Fruit fly (Drosophila melanogaster): ENCODE results near the gene CG12177.

The CG12177 gene

DNA sequence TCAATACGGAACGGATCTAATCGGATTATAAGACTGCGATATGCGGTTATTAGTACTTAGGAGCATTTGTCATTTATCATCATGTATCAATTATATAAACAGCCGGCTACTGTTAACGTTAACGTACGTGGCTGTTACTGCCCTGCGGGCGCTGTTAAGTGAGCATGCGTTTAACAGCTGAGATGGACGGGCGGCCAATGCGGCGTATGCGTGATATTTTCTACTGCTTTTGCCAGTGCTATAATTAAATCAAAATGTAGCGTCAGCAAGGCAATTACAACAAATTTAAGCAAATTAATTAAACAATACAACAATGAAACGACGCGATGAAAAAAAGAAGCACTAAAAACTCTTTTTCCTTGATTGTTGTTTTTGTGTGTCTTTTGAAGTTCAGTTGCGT lies 42.7 kb downstream of the CG12177 start:
- TF ChIP-seq pan (optimal IDR thresholded peaks at IDR 0.05) = no peak
- TF ChIP-seq Dll (optimal IDR thresholded peaks at IDR 0.05) = no peak
- TF ChIP-seq psq (optimal IDR thresholded peaks at IDR 0.05) = no peak
- no peak for TF ChIP-seq CG8478 (optimal IDR thresholded peaks at IDR 0.05)
- TF ChIP-seq usp (GFP tag; optimal IDR thresholded peaks at IDR 0.05) = no peak
- TF ChIP-seq EcR (GFP tag; optimal IDR thresholded peaks at IDR 0.05) = no peak

DNA sequence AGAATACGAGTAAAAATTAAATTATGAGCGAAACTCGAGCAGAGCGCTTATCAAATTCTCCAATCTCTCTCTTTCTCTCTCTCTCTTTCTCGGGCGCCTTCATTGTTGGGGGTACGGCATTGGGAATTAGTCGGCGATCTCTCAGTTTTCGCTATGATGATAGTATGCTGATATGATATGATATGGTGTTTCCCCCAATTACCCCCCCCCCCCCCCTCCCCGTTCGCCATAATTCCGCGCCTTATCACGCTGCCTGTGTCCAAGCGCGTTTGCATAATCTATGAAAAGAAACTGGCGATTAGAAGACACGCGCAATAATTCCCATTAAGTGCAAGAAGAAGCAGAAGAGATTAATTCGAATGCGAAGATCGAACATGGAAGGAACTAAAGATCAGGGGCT lies 43.5 kb downstream of the CG12177 start:
- TF ChIP-seq usp (GFP tag; optimal IDR thresholded peaks at IDR 0.05) = no peak
- TF ChIP-seq psq (optimal IDR thresholded peaks at IDR 0.05) = no peak
- TF ChIP-seq CG8478 (optimal IDR thresholded peaks at IDR 0.05) = no peak
- no peak for TF ChIP-seq EcR (GFP tag; optimal IDR thresholded peaks at IDR 0.05)
- TF ChIP-seq pan (optimal IDR thresholded peaks at IDR 0.05) = no peak
- no peak for TF ChIP-seq Dll (optimal IDR thresholded peaks at IDR 0.05)

DNA sequence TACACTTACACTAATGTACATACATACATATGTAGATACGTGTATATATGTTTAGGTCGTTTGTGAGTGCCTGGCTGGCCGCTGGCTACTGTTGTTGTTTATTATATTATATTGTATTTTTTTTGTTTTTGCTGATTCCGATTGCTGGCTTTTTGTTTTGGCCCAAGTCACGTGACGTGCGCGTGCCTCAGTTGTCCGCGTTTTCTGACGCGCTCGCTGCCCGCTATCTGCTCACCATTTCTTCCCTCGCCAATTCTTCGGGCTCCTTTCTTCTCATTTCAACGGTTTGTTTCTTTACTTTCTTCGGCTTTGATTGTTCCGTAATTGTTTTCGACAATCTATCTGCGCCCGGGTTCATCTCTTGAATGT lies 45.3 kb downstream of the CG12177 start:
- no peak for TF ChIP-seq CG8478 (optimal IDR thresholded peaks at IDR 0.05)
- no peak for TF ChIP-seq pan (optimal IDR thresholded peaks at IDR 0.05)
- TF ChIP-seq Dll (optimal IDR thresholded peaks at IDR 0.05) = no peak
- TF ChIP-seq EcR (GFP tag; optimal IDR thresholded peaks at IDR 0.05) = no peak
- TF ChIP-seq psq (optimal IDR thresholded peaks at IDR 0.05) = no peak
- no peak for TF ChIP-seq usp (GFP tag; optimal IDR thresholded peaks at IDR 0.05)

DNA sequence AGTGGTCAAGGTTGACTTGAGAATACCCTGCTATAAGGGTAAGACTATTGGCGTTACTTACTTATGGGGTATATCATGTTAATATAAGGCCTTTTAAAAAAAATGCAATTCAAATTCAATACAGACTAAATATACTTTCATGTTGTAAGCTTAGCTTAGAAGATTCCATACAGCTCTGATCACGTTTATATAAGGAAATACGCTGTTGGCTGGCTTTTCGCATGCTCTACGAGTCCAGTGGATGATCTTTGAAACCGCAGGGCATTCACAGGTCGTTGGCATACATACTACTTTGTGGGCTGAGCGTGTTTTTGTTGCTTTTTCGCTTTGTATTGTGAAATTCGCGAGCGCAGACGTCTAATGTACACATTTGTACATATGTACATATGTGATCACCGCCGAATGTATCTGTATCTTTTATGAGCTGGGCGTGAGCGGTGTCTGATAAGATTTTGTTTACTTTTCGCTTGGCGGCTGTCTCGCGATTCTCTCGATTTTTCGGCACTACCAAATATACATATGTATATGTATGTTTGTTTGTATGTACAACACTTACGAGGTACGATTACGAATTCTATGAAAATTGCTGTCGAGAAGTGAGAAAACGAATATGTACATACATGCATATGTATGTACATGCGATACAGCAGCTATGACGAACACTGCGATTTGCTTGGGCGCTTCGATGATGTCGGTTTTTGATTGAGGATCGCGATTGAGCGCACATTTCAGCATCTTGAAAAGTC lies 45.9 kb downstream of the CG12177 start:
- TF ChIP-seq EcR (GFP tag; optimal IDR thresholded peaks at IDR 0.05) = no peak
- no peak for TF ChIP-seq psq (optimal IDR thresholded peaks at IDR 0.05)
- no peak for TF ChIP-seq usp (GFP tag; optimal IDR thresholded peaks at IDR 0.05)

DNA sequence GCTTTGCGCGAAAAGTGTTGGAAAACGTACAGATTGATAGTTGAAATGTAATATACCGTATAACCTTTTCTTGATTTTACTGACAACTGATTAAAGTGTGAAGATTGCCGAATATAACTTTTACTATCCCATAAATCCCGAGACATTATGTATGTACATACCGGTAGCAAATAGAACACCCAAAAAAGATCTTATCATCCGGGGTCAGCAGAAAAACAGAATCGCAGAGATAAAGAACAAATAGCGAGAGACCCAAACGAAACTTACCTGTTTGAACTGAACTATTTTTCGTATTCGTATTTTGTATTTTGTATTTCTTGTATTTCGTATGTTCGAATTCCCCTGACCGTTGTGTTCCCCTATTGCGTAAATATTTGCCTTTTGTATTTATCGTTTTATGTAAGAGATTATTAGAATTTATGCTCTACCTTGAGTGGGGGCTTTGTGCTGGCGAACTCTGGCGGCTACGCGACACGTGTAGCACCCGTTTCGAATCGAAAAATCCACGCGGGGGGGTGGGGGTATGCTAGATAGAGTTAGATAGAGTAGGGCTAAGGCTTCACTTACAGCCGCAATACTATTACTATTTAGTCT lies 46.9 kb downstream of the CG12177 start:
- TF ChIP-seq usp (GFP tag; optimal IDR thresholded peaks at IDR 0.05) (no peak), Dll (optimal IDR thresholded peaks at IDR 0.05) (no peak), CG8478 (optimal IDR thresholded peaks at IDR 0.05) (no peak), psq (optimal IDR thresholded peaks at IDR 0.05) (no peak), EcR (GFP tag; optimal IDR thresholded peaks at IDR 0.05) (no peak), pan (optimal IDR thresholded peaks at IDR 0.05) (no peak)

DNA sequence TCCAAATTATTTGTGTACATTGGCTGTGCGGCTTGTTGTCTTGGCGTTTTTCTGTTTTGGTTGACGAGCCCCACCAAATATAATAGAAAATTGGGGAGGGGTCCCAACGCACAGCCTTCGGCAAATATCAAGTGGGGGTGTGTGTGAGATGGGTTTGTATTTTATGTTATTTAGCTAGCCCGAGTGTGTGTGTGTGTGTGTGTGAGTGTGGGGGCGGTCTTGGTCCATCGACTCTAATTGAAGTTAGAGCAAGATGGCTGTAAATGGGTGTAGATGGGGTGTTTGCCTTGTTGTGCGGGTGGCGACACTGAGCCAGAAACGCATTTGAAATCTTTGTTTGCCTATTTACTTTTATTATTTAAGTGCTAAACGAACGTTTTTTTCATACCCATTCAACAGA lies 47.7 kb downstream of the CG12177 start:
- TF ChIP-seq CG8478 (optimal IDR thresholded peaks at IDR 0.05) (no peak), usp (GFP tag; optimal IDR thresholded peaks at IDR 0.05) (no peak), psq (optimal IDR thresholded peaks at IDR 0.05) (no peak), EcR (GFP tag; optimal IDR thresholded peaks at IDR 0.05) (no peak), pan (optimal IDR thresholded peaks at IDR 0.05) (no peak), Dll (optimal IDR thresholded peaks at IDR 0.05) (no peak)

DNA sequence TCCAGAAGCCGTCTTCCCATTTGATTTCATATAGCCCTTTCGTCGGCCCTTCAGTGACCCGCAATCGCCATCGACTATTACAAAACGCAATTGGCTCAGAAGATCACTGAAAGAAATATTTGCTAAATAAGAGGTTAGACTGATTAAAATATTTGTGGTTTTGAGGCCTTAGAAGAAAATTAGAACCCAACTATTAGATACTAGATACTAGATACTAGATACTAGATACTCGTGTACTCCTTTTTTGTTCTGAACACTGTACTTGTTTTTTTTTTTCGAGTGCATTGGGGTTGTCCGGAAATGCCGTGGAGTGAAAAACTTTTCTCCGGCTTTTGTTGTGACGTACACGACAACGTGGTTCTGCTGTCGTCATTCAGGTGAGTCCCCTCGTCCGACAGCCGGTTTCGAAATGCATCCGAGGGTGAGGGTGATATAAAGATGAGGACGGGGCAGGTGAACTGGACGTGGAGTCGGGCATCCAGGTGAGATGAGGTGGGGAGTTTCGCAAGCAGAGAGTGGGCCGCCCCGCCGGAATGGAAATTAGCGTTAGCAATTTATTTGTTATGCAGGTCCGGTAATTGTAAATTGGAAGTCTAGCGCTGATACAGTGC lies 49.9 kb downstream of the CG12177 start:
- TF ChIP-seq EcR (GFP tag; optimal IDR thresholded peaks at IDR 0.05) (no peak), pan (optimal IDR thresholded peaks at IDR 0.05) (no peak), psq (optimal IDR thresholded peaks at IDR 0.05) (no peak), CG8478 (optimal IDR thresholded peaks at IDR 0.05) (no peak), Dll (optimal IDR thresholded peaks at IDR 0.05) (no peak), usp (GFP tag; optimal IDR thresholded peaks at IDR 0.05) (no peak)

DNA sequence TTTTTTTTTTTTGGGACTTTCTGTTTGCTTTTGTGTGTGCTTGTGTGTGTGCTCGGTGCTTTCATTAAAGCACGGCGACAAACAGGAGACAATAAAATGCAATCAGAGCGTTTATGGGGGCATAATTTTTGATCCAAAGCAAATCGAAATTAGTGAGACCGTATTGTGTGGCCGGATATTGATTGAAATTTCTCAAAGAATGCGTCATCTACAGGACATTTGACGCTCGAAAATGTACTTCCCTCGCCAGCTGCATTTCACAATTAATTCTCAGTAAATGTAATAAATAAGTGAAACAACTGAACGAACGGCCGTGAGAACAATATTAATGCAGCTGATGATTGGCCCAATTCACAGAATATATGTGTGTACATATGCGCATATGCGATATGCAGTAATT lies 50.9 kb downstream of the CG12177 start:
- no peak for TF ChIP-seq CG8478 (optimal IDR thresholded peaks at IDR 0.05)
- no peak for TF ChIP-seq Dll (optimal IDR thresholded peaks at IDR 0.05)
- no peak for TF ChIP-seq EcR (GFP tag; optimal IDR thresholded peaks at IDR 0.05)
- TF ChIP-seq usp (GFP tag; optimal IDR thresholded peaks at IDR 0.05) = no peak
- TF ChIP-seq pan (optimal IDR thresholded peaks at IDR 0.05) = no peak
- no peak for TF ChIP-seq psq (optimal IDR thresholded peaks at IDR 0.05)

All from whole organism.